Worm (Caenorhabditis elegans) whole organism, L4 larva: Measurements from ENCODE around the gene F25H9.2.

Source experiments
- lin-1 ChIP-seq: fragments of 200-800 bp; sonication (Bioruptor generic); IDR thresholded peaks from 2 replicates; pipeline ENCODE4 v1.3.6; 2022; ENCODE audit warnings: missing genetic modification reagents, missing genetic modification characterization, missing compliant biosample characterization
- lir-3 ChIP-seq: sonication (generic microtip); optimal IDR thresholded peaks from 2 replicates; lab custom pipeline; 2016; ENCODE audit warnings: mild to moderate bottlenecking, missing genetic modification characterization, missing compliant biosample characterization
- mdl-1 ChIP-seq, 2 experiments: fragments of 150-350 bp in 1 of 2; sonication (generic microtip) in 1 of 2; optimal IDR thresholded peaks; 2 replicates each; lab custom pipeline; 2014 to 2017; ENCODE audit warnings: missing biosample characterization in 2 of 2, missing genetic modification characterization in 2 of 2
- mdt-29 ChIP-seq: fragments of 200-800 bp; sonication (Bioruptor generic); IDR thresholded peaks from 2 replicates; pipeline ENCODE4 v1.3.6; 2022; ENCODE audit warnings: missing genetic modification reagents, missing genetic modification characterization, missing compliant biosample characterization

- TF ChIP-seq mdt-29 (GFP tag; lab: Robert Waterston, UW): no peak
- TF ChIP-seq mdl-1 (tag; optimal IDR thresholded peaks at IDR 0.05; lab: Kevin White, UChicago): no peak
- TF ChIP-seq lir-3 (tag; lab: Kevin White, UChicago): no peak
- no peak; the same call in 1 of the 2 replicates for TF ChIP-seq lin-1 (GFP tag; lab: Robert Waterston, UW)
These were observed 36.2 kb upstream of the F25H9.2 start for ce11 chrV:13421697-13422096.
